Fruit fly (Drosophila melanogaster) whole organism, pupa: ENCODE results near the gene CASK.

Experiments
- CG12605 ChIP-seq: fragments of 200-800 bp; sonication (Bioruptor generic); IDR thresholded peaks from 2 replicates; pipeline ENCODE4 v1.3.6; 2022; ENCODE audit warnings: missing biosample characterization, missing genetic modification characterization
- CG13204 ChIP-seq: fragments of 200-800 bp; sonication (Bioruptor generic); optimal IDR thresholded peaks from 2 replicates; lab custom pipeline; 2018; ENCODE audit warnings: missing biosample characterization, mild to moderate bottlenecking, missing genetic modification characterization, moderate library complexity
- CG34367 ChIP-seq: fragments of 200-800 bp; sonication (Bioruptor generic); optimal IDR thresholded peaks from 2 replicates; lab custom pipeline; 2018; ENCODE audit warnings: missing biosample characterization, mild to moderate bottlenecking, missing genetic modification characterization
- CG4496 ChIP-seq: fragments of 200-800 bp; sonication (Bioruptor generic); IDR thresholded peaks from 3 replicates; pipeline ENCODE4 v1.3.6; 2022; ENCODE audit warnings: missing biosample characterization, missing genetic modification characterization
- CG9948 ChIP-seq: fragments of 200-800 bp; sonication (Bioruptor generic); optimal IDR thresholded peaks from 2 replicates; lab custom pipeline; 2018; ENCODE audit warnings: missing biosample characterization, mild to moderate bottlenecking, missing genetic modification characterization, moderate library complexity
- EcR ChIP-seq: fragments of 200-800 bp; sonication (Bioruptor generic); optimal IDR thresholded peaks from 3 replicates; lab custom pipeline; 2019; ENCODE audit warnings: missing biosample characterization, missing genetic modification characterization, mild to moderate bottlenecking, moderate library complexity, missing genetic modification reagents
- Ets98B ChIP-seq: fragments of 200-800 bp; sonication (Bioruptor generic); IDR thresholded peaks from 2 replicates; pipeline ENCODE4 v1.3.6; 2022; ENCODE audit warnings: missing biosample characterization, missing genetic modification characterization
- rn ChIP-seq: fragments of 200-800 bp; sonication (Bioruptor generic); IDR thresholded peaks from 2 replicates; pipeline ENCODE4 v1.3.6; 2022; ENCODE audit warnings: missing biosample characterization, missing genetic modification characterization

DNA sequence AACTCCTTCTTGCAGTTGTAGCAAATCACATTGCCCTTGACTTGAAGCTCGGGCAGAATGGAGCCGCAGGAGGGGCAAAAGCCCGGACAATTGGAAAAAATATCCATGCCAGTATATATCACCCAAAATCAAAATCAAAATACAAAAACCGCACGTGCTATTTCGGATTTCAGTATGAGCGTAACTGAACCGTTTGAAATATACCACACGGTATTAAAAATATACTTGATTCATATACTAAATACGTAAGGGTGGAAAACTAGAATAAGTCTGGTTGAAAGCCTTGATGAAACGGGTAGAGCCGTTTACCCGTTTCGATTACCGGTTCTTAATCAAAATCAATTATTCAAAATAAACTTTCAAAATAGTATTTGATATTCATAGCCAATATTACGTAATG lies 44.8 kb downstream of the CASK start, which contains the start of gene Polr1H:
- TF ChIP-seq Ets98B (no peak), CG4496 (GFP tag; lab: Robert Waterston, UW) (no peak), CG34367 (tag; lab: Kevin White, UChicago) (no peak), rn (GFP tag; lab: Robert Waterston, UW) (no peak), CG9948 (tag; lab: Kevin White, UChicago) (no peak), EcR (GFP tag; lab: Kevin White, UChicago) (no peak), CG13204 (no peak), CG12605 (GFP tag; lab: Robert Waterston, UW) (no peak)
